Worm (Caenorhabditis elegans) whole organism, young adult: Measurements from ENCODE around the gene tomm-40.
A peak's percentile ranks its signal among the peaks of the same experiment; 100 is the strongest.

Experiments
- B0019.2 ChIP-seq: fragments of 200-800 bp; sonication (Bioruptor generic); conservative IDR thresholded peaks from 2 replicates; pipeline ENCODE4 v1.3.6; 2022; ENCODE audit warnings: missing genetic modification reagents, missing genetic modification characterization, missing compliant biosample characterization
- B0261.1 ChIP-seq: sonication (generic microtip); optimal IDR thresholded peaks from 2 replicates; lab custom pipeline; 2016; ENCODE audit warnings: mild to moderate bottlenecking, missing genetic modification characterization, moderate library complexity, missing compliant biosample characterization
- F33H1.4 ChIP-seq: fragments of 200-800 bp; sonication (Bioruptor generic); IDR thresholded peaks from 2 replicates; pipeline ENCODE4 v1.3.6; 2022; ENCODE audit warnings: missing genetic modification reagents, missing genetic modification characterization, missing compliant biosample characterization
- F37B4.10 ChIP-seq: fragments of 200-800 bp; sonication (Bioruptor generic); IDR thresholded peaks from 2 replicates; pipeline ENCODE4 v1.3.6; 2022; ENCODE audit warnings: missing genetic modification characterization, missing compliant biosample characterization
- T07F8.4 ChIP-seq: sonication (generic microtip); optimal IDR thresholded peaks from 2 replicates; lab custom pipeline; 2016; ENCODE audit warnings: mild to moderate bottlenecking, missing genetic modification characterization, moderate library complexity, missing compliant biosample characterization
- akir-1 ChIP-seq: fragments of 200-800 bp; sonication (Bioruptor generic); optimal IDR thresholded peaks from 2 replicates; lab custom pipeline; 2018; ENCODE audit warnings: mild to moderate bottlenecking, missing genetic modification characterization, moderate library complexity, missing compliant biosample characterization
- ama-1 ChIP-seq, 3 experiments: fragments of 150-350 bp in 1 of 3; sonication (generic microtip) in 2 of 3; optimal IDR thresholded peaks; 2 replicates each; lab custom pipeline; 2014 to 2018; ENCODE audit warnings: missing biosample characterization in 2 of 3, missing genetic modification characterization in 2 of 3, missing genetic modification reagents in 2 of 3
- aptf-3 ChIP-seq: fragments of 200-800 bp; sonication (Bioruptor generic); IDR thresholded peaks from 2 replicates; pipeline ENCODE4 v1.3.6; 2022; ENCODE audit warnings: missing genetic modification characterization, missing compliant biosample characterization
- athp-1 ChIP-seq: sonication (generic microtip); optimal IDR thresholded peaks from 2 replicates; lab custom pipeline; 2017; ENCODE audit warnings: mild to moderate bottlenecking, missing genetic modification characterization, missing compliant biosample characterization
- attf-3 ChIP-seq: fragments of 200-800 bp; sonication (Bioruptor generic); conservative IDR thresholded peaks from 2 replicates; pipeline ENCODE4 v1.3.6; 2022; ENCODE audit warnings: missing genetic modification reagents, missing genetic modification characterization, missing compliant biosample characterization
- bed-1 ChIP-seq: fragments of 200-800 bp; sonication (Bioruptor generic); IDR thresholded peaks from 2 replicates; pipeline ENCODE4 v1.3.6; 2022; ENCODE audit warnings: missing genetic modification reagents, missing genetic modification characterization, missing compliant biosample characterization
- cebp-2 ChIP-seq: fragments of 200-800 bp; sonication (Bioruptor generic); IDR thresholded peaks from 2 replicates; pipeline ENCODE4 v1.3.6; 2022; ENCODE audit warnings: missing genetic modification characterization, missing compliant biosample characterization
- ceh-40 ChIP-seq: fragments of 200-800 bp; sonication (Bioruptor generic); IDR thresholded peaks from 2 replicates; pipeline ENCODE4 v1.3.6; 2022; ENCODE audit warnings: missing genetic modification characterization, missing compliant biosample characterization
- ceh-91 ChIP-seq: fragments of 200-800 bp; sonication (Bioruptor generic); IDR thresholded peaks from 2 replicates; pipeline ENCODE4 v1.3.6; 2022; ENCODE audit warnings: missing genetic modification reagents, missing genetic modification characterization, missing compliant biosample characterization
- dpl-1 ChIP-seq: fragments of 150-350 bp; optimal IDR thresholded peaks from 2 replicates; lab custom pipeline; 2014; ENCODE audit warnings: missing biosample characterization, missing genetic modification reagents, missing genetic modification characterization
- efl-1 ChIP-seq: fragments of 150-350 bp; optimal IDR thresholded peaks from 2 replicates; lab custom pipeline; 2014; ENCODE audit warnings: missing biosample characterization, missing genetic modification reagents, missing genetic modification characterization
- egl-18 ChIP-seq: fragments of 200-800 bp; sonication (Bioruptor generic); IDR thresholded peaks from 2 replicates; pipeline ENCODE4 v1.3.6; 2022; ENCODE audit warnings: missing genetic modification reagents, missing genetic modification characterization, missing compliant biosample characterization
- fkh-3 ChIP-seq: sonication (generic microtip); optimal IDR thresholded peaks from 2 replicates; lab custom pipeline; 2016; ENCODE audit warnings: mild to moderate bottlenecking, missing genetic modification characterization, missing compliant biosample characterization
- him-1 ChIP-seq: sonication (generic microtip); optimal IDR thresholded peaks from 2 replicates; lab custom pipeline; 2016; ENCODE audit warnings: missing genotype, missing genetic modification reagents, missing genetic modification characterization, missing compliant biosample characterization
- hlh-26 ChIP-seq: fragments of 200-800 bp; sonication (Bioruptor generic); conservative IDR thresholded peaks from 2 replicates; pipeline ENCODE4 v1.3.6; 2022; ENCODE audit warnings: missing genetic modification reagents, missing genetic modification characterization, missing compliant biosample characterization
- hmg-20 ChIP-seq: fragments of 200-800 bp; sonication (Bioruptor generic); IDR thresholded peaks from 2 replicates; pipeline ENCODE4 v1.3.6; 2022; ENCODE audit warnings: missing genetic modification reagents, missing genetic modification characterization, missing compliant biosample characterization
- lin-35 ChIP-seq, 3 experiments: fragments of 150-350 bp in 2 of 3; sonication (generic microtip) in 1 of 3; optimal IDR thresholded peaks; 2 replicates each; lab custom pipeline; 2014 to 2018; ENCODE audit warnings: missing biosample characterization in 3 of 3, missing genetic modification characterization in 3 of 3, missing genetic modification reagents in 3 of 3
- lin-40 ChIP-seq: sonication (generic microtip); optimal IDR thresholded peaks from 2 replicates; lab custom pipeline; 2016; ENCODE audit warnings: missing genetic modification characterization, mild to moderate bottlenecking, missing compliant biosample characterization, missing genotype, missing genetic modification reagents
- lin-54 ChIP-seq: fragments of 200-800 bp; sonication (Bioruptor generic); optimal IDR thresholded peaks from 2 replicates; lab custom pipeline; 2018; ENCODE audit warnings: mild to moderate bottlenecking, missing genetic modification characterization, missing compliant biosample characterization
- lsl-1 ChIP-seq: fragments of 200-800 bp; sonication (Bioruptor generic); optimal IDR thresholded peaks from 2 replicates; lab custom pipeline; 2018; ENCODE audit warnings: mild to moderate bottlenecking, missing genetic modification characterization, moderate library complexity, missing compliant biosample characterization
- madf-6 ChIP-seq: fragments of 200-800 bp; sonication (Bioruptor generic); IDR thresholded peaks from 2 replicates; pipeline ENCODE4 v1.3.6; 2022; ENCODE audit warnings: missing genetic modification reagents, missing genetic modification characterization, missing compliant biosample characterization
- madf-8 ChIP-seq: fragments of 200-800 bp; sonication (Bioruptor generic); conservative IDR thresholded peaks from 2 replicates; pipeline ENCODE4 v1.3.6; 2022; ENCODE audit warnings: missing genetic modification reagents, missing genetic modification characterization, missing compliant biosample characterization
- mcd-1 ChIP-seq: fragments of 200-800 bp; sonication (Bioruptor generic); IDR thresholded peaks from 2 replicates; pipeline ENCODE4 v1.3.6; 2022; ENCODE audit warnings: missing genetic modification reagents, missing genetic modification characterization, missing compliant biosample characterization
- nfya-1 ChIP-seq: sonication (generic microtip); optimal IDR thresholded peaks from 2 replicates; lab custom pipeline; 2017; ENCODE audit warnings: antibody characterized with exemption, missing compliant biosample characterization, missing genetic modification characterization, borderline replicate concordance; ENCODE audit not compliant: insufficient read depth
- nfya-2 ChIP-seq: fragments of 200-800 bp; sonication (Bioruptor generic); IDR thresholded peaks from 2 replicates; pipeline ENCODE4 v1.3.6; 2022; ENCODE audit warnings: missing genetic modification reagents, missing genetic modification characterization, missing compliant biosample characterization
- nfyb-1 ChIP-seq: fragments of 200-800 bp; sonication (Bioruptor generic); IDR thresholded peaks from 2 replicates; pipeline ENCODE4 v1.3.6; 2022; ENCODE audit warnings: missing genetic modification reagents, missing genetic modification characterization, missing compliant biosample characterization
- pbrm-1 ChIP-seq: fragments of 200-800 bp; sonication (Bioruptor generic); IDR thresholded peaks from 2 replicates; pipeline ENCODE4 v1.3.6; 2022; ENCODE audit warnings: missing genetic modification reagents, missing genetic modification characterization, missing compliant biosample characterization
- pha-4 ChIP-seq: fragments of 150-350 bp; sonication (generic microtip); optimal IDR thresholded peaks from 2 replicates; lab custom pipeline; 2014; ENCODE audit warnings: missing biosample characterization, missing genetic modification reagents, missing genetic modification characterization
- sdz-38 ChIP-seq: sonication (generic microtip); optimal IDR thresholded peaks from 2 replicates; lab custom pipeline; 2016; ENCODE audit warnings: missing genotype, missing genetic modification characterization, missing compliant biosample characterization
- sea-2 ChIP-seq: fragments of 200-800 bp; sonication (Bioruptor generic); IDR thresholded peaks from 2 replicates; pipeline ENCODE4 v1.3.6; 2022; ENCODE audit warnings: missing genetic modification characterization, missing compliant biosample characterization
- snpc-1.3 ChIP-seq: sonication (generic microtip); optimal IDR thresholded peaks from 2 replicates; lab custom pipeline; 2017; ENCODE audit warnings: missing genetic modification characterization, mild to moderate bottlenecking, missing compliant biosample characterization, antibody characterized with exemption, moderate library complexity, missing genotype, missing genetic modification reagents; ENCODE audit not compliant: insufficient read depth
- snpc-4 ChIP-seq, 5 experiments: fragments of 150-350 bp in 1 of 5; sonication (generic microtip) in 4 of 5; optimal IDR thresholded peaks; 2 replicates each; lab custom pipeline; 2014 to 2018; ENCODE audit warnings: missing genetic modification characterization in 5 of 5, missing biosample characterization in 3 of 5, antibody characterized with exemption in 2 of 5, mild to moderate bottlenecking in 2 of 5, missing compliant biosample characterization in 2 of 5, missing genotype in 2 of 5, moderate library complexity in 2 of 5, missing genetic modification reagents in 1 of 5
- somi-1 ChIP-seq: fragments of 200-800 bp; sonication (Bioruptor generic); optimal IDR thresholded peaks from 2 replicates; lab custom pipeline; 2018; ENCODE audit warnings: mild to moderate bottlenecking, missing genetic modification characterization, missing compliant biosample characterization
- tlf-1 ChIP-seq: fragments of 200-800 bp; sonication (Bioruptor generic); optimal IDR thresholded peaks from 2 replicates; lab custom pipeline; 2018; ENCODE audit warnings: mild to moderate bottlenecking, missing genetic modification characterization, missing compliant biosample characterization
- xnd-1 ChIP-seq: sonication (generic microtip); optimal IDR thresholded peaks from 2 replicates; lab custom pipeline; 2016; ENCODE audit warnings: missing genotype, missing genetic modification reagents, missing genetic modification characterization, missing compliant biosample characterization
- zim-3 ChIP-seq: sonication (generic microtip); optimal IDR thresholded peaks from 2 replicates; lab custom pipeline; 2017; ENCODE audit warnings: mild to moderate bottlenecking, missing genetic modification characterization, moderate library complexity, missing compliant biosample characterization
- ztf-22 ChIP-seq: fragments of 200-800 bp; sonication (Bioruptor generic); optimal IDR thresholded peaks from 2 replicates; lab custom pipeline; 2018; ENCODE audit warnings: mild to moderate bottlenecking, missing genetic modification characterization, moderate library complexity, missing compliant biosample characterization
- ztf-28 ChIP-seq: fragments of 200-800 bp; sonication (Bioruptor generic); IDR thresholded peaks from 2 replicates; pipeline ENCODE4 v1.3.6; 2022; ENCODE audit warnings: missing genetic modification reagents, missing genetic modification characterization, missing compliant biosample characterization
- ztf-6 ChIP-seq: fragments of 200-800 bp; sonication (Bioruptor generic); IDR thresholded peaks from 2 replicates; pipeline ENCODE4 v1.3.6; 2022; ENCODE audit warnings: missing genetic modification reagents, missing genetic modification characterization, missing compliant biosample characterization

The tomm-40 gene

DNA sequence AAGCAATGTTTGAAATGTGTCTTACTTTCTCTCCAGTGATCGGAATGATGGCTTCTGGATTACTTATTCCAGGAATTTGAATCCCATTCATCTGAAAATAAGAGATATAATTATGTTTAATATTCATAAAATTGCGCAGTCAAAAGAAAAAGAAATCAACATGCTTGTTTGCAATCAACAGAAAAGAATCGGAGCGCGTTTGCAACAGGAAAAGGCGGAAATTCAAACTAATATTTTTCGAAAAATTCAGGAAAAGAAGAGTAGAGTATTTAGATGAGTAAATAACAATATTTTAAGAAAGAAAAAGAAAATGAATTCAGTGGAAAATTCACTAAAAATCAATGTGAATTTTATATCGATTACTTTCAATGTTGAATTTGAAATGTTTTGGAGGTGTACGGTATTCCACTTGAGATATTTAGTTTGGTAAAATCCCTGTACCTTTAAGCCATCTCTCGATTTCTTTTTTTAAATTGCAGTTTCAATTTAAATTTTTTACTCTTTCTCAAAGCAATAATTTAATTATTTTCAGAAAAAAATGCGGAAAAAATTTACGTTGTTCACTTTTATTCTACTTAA, 32.9 kb downstream of the tomm-40 start, which contains the start of the genes set-17 and T21B10.4:
set-17 (minus strand) TSS at position 127 of the 579 bp plus-strand sequence.
T21B10.4 (plus strand) TSS at position 533 of the 579 bp plus-strand sequence.
- TF ChIP-seq efl-1 (GFP tag; lab: Kevin White, UChicago) (peak; percentile 25), madf-8 (GFP tag; lab: Robert Waterston, UW) (0 out of 2 replicates have a peak, but pooled peaks have one; percentile 24), lin-35 (GFP tag; optimal IDR thresholded peaks at IDR 0.05; lab: Kevin White, UChicago) (no peak), B0261.1 (no peak), mcd-1 (GFP tag; lab: Robert Waterston, UW) (peak; percentile 19; the same call in 1 of the 2 replicates), xnd-1 (tag; lab: Kevin White, UChicago) (peak; percentile 19), him-1 (tag; lab: Kevin White, UChicago) (peak; percentile 53), F33H1.4 (GFP tag; lab: Robert Waterston, UW) (peak; percentile 81), madf-6 (GFP tag; lab: Robert Waterston, UW) (peak; percentile 54), B0019.2 (GFP tag; lab: Robert Waterston, UW) (no peak), lsl-1 (GFP tag; lab: Kevin White, UChicago) (peak; percentile 84), lin-54 (GFP tag; lab: Kevin White, UChicago) (peak; percentile 80)
- TF ChIP-seq, all 124 proteins: peak for 9

DNA sequence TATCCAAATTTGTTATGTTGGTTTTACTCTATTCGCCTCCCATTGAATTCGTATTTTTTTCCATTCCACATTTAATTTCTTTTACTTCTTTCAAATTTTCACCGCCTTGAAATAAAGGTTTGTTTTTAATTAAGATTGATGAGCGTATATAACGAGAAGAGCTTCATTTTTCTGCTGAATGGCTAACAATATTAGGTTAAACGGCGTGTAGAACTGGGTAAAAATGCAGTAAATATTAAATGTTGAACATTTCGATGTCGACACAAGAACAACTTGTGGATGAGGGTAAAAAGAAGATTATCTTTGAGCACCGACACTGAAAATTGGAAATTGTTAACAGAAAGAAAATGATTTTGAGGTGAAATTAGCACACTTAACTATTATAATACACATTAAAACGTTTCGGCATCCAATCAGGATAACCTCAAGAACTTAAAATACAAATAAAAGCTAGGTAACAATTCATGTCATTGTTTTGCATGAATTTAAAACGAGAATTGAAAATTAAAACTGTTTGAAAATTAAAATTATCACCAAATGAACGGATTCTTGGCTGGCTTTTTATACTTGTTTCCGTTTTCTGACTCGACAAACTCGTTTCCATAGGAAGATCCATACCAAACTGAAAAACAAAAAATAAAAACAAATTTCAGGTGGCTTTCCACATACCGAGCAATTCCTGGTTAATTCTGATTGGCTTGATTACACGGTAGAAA, 34.3 kb downstream of the tomm-40 start:
- TF ChIP-seq pha-4 (no peak), akir-1 (GFP tag; lab: Kevin White, UChicago) (no peak), lin-54 (GFP tag; lab: Kevin White, UChicago) (peak; percentile 9), sea-2 (GFP tag; lab: Robert Waterston, UW) (no peak), ztf-6 (GFP tag; lab: Robert Waterston, UW) (no peak), lin-40 (tag; lab: Kevin White, UChicago) (no peak), snpc-1.3 (tag; lab: Kevin White, UChicago) (peak; percentile 20), T07F8.4 (tag; lab: Kevin White, UChicago) (no peak), hmg-20 (GFP tag; lab: Robert Waterston, UW) (no peak), dpl-1 (GFP tag; lab: Kevin White, UChicago) (no peak), somi-1 (GFP tag; lab: Kevin White, UChicago) (no peak), ceh-40 (GFP tag; lab: Robert Waterston, UW) (no peak), tlf-1 (no peak), pbrm-1 (GFP tag; lab: Robert Waterston, UW) (no peak), athp-1 (tag; lab: Kevin White, UChicago) (peak; percentile 69), nfya-2 (no peak), ama-1 (optimal IDR thresholded peaks at IDR 0.05; lab: Kevin White, UChicago) (no peak), ama-1 (GFP tag; optimal IDR thresholded peaks at IDR 0.05; lab: Kevin White, UChicago) (peak in 1 of 2 experiments; percentile 57), nfya-1 (tag; lab: Kevin White, UChicago) (no peak), bed-1 (no peak), F37B4.10 (GFP tag; lab: Robert Waterston, UW) (no peak), attf-3 (GFP tag; lab: Robert Waterston, UW) (no peak), aptf-3 (GFP tag; lab: Robert Waterston, UW) (no peak), zim-3 (tag; lab: Kevin White, UChicago) (no peak), B0261.1 (no peak), hlh-26 (GFP tag; lab: Robert Waterston, UW) (no peak), ceh-91 (GFP tag; lab: Robert Waterston, UW) (no peak), snpc-4 (GFP tag; optimal IDR thresholded peaks at IDR 0.05; lab: Kevin White, UChicago) (no peak), snpc-4 (tag; optimal IDR thresholded peaks at IDR 0.05; lab: Kevin White, UChicago) (no peak), cebp-2 (GFP tag; lab: Robert Waterston, UW) (no peak), egl-18 (GFP tag; lab: Robert Waterston, UW) (no peak), sdz-38 (tag; lab: Kevin White, UChicago) (no peak), fkh-3 (tag; lab: Kevin White, UChicago) (no peak), ztf-22 (GFP tag; lab: Kevin White, UChicago) (no peak), nfyb-1 (GFP tag; lab: Robert Waterston, UW) (peak; percentile 62; the same call in 1 of the 2 replicates), ztf-28 (GFP tag; lab: Robert Waterston, UW) (no peak)
